Worm (Caenorhabditis elegans): ENCODE results near the gene K02A2.1.

The K02A2.1 gene

DNA sequence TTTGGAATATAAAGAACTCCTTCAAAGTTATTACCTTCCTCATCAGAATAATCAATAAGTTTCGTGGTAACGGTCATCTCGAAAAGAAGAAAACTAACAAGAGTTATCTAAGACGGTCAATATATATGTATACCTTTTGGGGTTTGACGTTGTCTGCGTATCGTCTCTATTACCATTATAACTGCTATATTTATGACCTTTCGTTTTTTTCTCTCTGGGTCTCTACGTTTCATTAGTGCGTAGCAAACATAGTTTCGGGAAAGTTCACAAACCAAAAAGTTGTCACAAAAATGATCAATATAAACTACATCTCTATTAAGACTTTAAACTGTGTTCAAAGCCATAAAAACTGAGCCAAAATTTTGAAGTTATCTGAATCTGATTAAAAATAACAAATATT lies 22.2 kb downstream of the K02A2.1 start, which contains the start of gene D1022.4:
D1022.4 (minus strand) TSS at position 83 of the 400 bp plus-strand sequence.
- no peak for TF ChIP-seq hmg-11 (tag; optimal IDR thresholded peaks at IDR 0.05)
- no peak for TF ChIP-seq elt-3 (tag; optimal IDR thresholded peaks at IDR 0.05)
- TF ChIP-seq fos-1 (tag; optimal IDR thresholded peaks at IDR 0.05) = no peak
- peak; percentile 42 for TF ChIP-seq elt-2 (tag; optimal IDR thresholded peaks at IDR 0.05)
- TF ChIP-seq ztf-4 (tag; optimal IDR thresholded peaks at IDR 0.05) = no peak
- peak; percentile 22 for TF ChIP-seq ceh-28 (tag; optimal IDR thresholded peaks at IDR 0.05)
- no peak for TF ChIP-seq sea-2 (GFP tag; optimal IDR thresholded peaks at IDR 0.05)
- TF ChIP-seq nfya-1 (tag; optimal IDR thresholded peaks at IDR 0.05; ENCODE audit: insufficient read depth) = no peak
- TF ChIP-seq lin-15B (tag; optimal IDR thresholded peaks at IDR 0.05) = no peak
- no peak for TF ChIP-seq nhr-25 (tag; optimal IDR thresholded peaks at IDR 0.05)
- TF ChIP-seq nhr-67 (tag; optimal IDR thresholded peaks at IDR 0.05) = no peak
- no peak for TF ChIP-seq nhr-12 (tag; optimal IDR thresholded peaks at IDR 0.05)
- peak; percentile 4 for TF ChIP-seq pqm-1 (tag; optimal IDR thresholded peaks at IDR 0.05)
- no peak for TF ChIP-seq lin-39 (tag; optimal IDR thresholded peaks at IDR 0.05)
- no peak for TF ChIP-seq mdl-1 (tag; optimal IDR thresholded peaks at IDR 0.05)
- no peak for TF ChIP-seq ceh-9 (tag; optimal IDR thresholded peaks at IDR 0.05)
- no peak for TF ChIP-seq daf-12 (tag; optimal IDR thresholded peaks at IDR 0.05)
- TF ChIP-seq R02D3.7 (tag; optimal IDR thresholded peaks at IDR 0.05) = no peak
- TF ChIP-seq pha-4 (tag; optimal IDR thresholded peaks at IDR 0.05) = peak; percentile 70
- TF ChIP-seq egl-5 (tag; optimal IDR thresholded peaks at IDR 0.05) = no peak
- no peak for TF ChIP-seq nhr-28 (tag; optimal IDR thresholded peaks at IDR 0.05)
- no peak for TF ChIP-seq elt-1 (tag; optimal IDR thresholded peaks at IDR 0.05)
- TF ChIP-seq nhr-23 (tag; optimal IDR thresholded peaks at IDR 0.05) = peak; percentile 13
- TF ChIP-seq fkh-10 (GFP tag; optimal IDR thresholded peaks at IDR 0.05) = no peak

DNA sequence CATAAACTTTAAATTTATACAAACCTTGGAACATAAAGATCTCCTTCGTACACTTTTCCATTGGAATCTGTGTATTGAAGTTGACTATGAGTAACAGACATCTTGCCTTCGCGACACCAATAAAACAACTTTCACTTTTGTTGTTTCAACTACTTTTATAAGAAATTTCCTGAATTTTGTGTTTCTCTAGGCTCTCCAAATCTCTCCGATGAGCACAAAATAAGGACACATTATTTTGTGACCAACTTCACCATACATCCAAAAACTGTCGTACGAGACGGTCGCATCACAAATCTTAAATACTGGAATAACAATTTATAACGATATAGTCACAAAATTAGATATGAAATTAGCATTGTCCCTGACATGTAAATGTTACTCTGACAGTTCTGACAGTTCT lies 23.6 kb downstream of the K02A2.1 start, which contains the start of gene D1022.5:
D1022.5 (minus strand) TSS at position 101 of the 400 bp plus-strand sequence.
- TF ChIP-seq fkh-2 (tag; optimal IDR thresholded peaks at IDR 0.05) (no peak), zag-1 (tag; optimal IDR thresholded peaks at IDR 0.05) (no peak), ceh-9 (tag; optimal IDR thresholded peaks at IDR 0.05) (no peak), nhr-23 (tag; optimal IDR thresholded peaks at IDR 0.05) (no peak), nhr-237 (tag; optimal IDR thresholded peaks at IDR 0.05) (no peak), egl-27 (tag; optimal IDR thresholded peaks at IDR 0.05) (no peak), R02D3.7 (tag; optimal IDR thresholded peaks at IDR 0.05) (no peak), tbx-2 (tag; optimal IDR thresholded peaks at IDR 0.05) (no peak)

DNA sequence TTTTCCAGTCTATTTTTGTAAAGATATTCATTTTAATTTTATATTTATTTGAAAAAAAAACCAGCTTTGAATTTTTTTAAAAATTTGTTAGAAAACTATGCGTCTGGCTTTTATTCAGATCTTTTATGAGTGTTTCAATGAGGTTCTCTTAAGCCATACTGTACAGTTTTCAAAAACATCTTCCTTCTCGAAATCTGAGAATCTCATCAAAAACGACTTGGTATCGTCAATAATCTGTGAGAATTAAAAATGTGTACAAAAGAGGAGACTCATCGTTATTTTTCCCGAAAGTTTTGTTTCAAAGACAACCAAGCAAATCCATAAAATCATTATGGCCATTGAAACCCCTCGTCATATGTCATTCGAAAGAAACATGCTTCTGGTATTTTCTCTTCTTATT lies 24.1 kb downstream of the K02A2.1 start, which contains the start of gene D1022.2:
D1022.2 (plus strand) TSS at position 301 of the 400 bp plus-strand sequence.
- no peak for TF ChIP-seq nhr-25 (tag; optimal IDR thresholded peaks at IDR 0.05)
- no peak for TF ChIP-seq egl-27 (tag; optimal IDR thresholded peaks at IDR 0.05)
- TF ChIP-seq jun-1 (tag; optimal IDR thresholded peaks at IDR 0.05) = no peak
- TF ChIP-seq R02D3.7 (tag; optimal IDR thresholded peaks at IDR 0.05) = no peak

DNA sequence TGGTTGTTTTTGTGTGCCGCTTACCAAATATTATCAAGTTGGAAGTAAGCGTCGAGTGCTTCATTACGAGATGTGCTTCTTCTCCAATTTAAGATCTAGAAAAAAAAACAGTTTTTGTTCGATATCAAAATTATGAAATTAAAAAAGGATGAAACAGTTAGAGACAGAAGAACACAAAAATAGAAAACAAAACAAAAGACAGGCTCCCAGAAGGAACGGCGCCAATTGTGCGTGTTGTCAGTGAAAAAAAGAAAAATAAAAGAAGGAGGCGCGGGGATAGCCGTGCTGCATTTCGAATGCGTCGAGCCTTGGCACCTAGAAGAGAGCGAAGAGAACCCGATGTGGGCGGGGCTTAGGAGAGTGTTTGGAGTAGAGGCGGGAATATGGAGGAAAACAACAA lies 30.5 kb downstream of the K02A2.1 start, which contains the start of gene sro-1:
sro-1 (minus strand) TSS at position 101 of the 400 bp plus-strand sequence.
- TF ChIP-seq eor-1 (tag; optimal IDR thresholded peaks at IDR 0.05) = no peak
- no peak for TF ChIP-seq ceh-9 (tag; optimal IDR thresholded peaks at IDR 0.05)
- TF ChIP-seq egl-27 (tag; optimal IDR thresholded peaks at IDR 0.05) = no peak

DNA sequence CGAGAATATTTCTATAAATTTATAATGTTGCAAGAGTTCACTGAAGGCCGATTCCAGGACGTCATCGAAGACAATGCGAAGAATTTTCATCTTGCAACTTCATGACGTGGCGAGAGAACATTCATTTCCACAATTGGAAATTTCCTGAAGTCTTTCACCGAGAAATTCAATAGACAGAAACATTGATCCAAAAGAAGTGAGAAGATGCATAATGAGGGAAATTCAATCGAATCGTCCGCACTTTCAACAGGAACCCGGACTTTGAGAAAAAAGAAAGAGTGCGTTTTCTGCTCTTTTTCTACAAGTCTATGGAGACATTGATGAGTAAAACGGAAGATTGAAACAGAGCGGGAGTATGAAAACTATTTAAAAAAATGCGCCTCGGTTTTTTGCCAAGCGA lies 34.3 kb downstream of the K02A2.1 start:
- peak; percentile 98 for TF ChIP-seq fkh-10 (GFP tag; optimal IDR thresholded peaks at IDR 0.05)
- TF ChIP-seq nhr-23 (tag; optimal IDR thresholded peaks at IDR 0.05) = no peak
- no peak for TF ChIP-seq nhr-67 (tag; optimal IDR thresholded peaks at IDR 0.05)

DNA sequence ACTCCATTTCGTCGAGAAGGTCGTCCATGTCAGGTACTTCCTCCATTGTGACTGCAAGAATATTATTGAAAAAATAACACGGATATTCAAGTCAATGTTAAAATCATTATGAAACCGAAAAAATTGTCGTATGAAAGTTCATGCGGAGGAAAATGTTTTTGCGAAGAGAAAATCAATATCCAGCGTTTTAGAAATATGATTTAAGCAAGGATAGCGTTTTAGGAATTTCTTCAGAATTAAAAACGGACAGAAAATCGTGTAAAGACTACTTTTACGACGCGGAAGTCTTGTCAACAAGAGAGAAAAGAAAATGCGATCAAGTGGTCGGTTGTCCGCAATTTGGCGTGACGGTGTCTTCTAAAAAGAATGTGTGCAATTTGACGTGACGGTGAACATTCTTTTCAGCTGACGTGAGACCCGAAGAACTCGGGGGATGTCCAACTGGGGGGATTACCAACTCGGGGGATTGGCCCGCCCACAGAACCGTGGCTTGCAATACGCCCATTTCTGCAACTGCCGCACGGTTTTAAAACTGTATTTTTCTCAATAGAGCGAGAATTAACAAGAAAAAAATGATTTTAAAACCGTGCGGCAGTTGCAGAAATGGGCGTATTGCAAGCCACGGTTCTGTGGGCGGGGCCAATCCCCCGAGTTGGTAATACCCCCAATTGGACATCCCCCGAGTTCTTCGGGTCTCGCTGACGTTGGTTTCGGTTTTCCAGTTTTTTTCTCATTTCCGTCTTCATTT lies 43.6 kb downstream of the K02A2.1 start, which contains the start of the genes aka-1 and ubc-6:
aka-1 (minus strand) TSS at position 51 of the 748 bp plus-strand sequence.
ubc-6 (plus strand) TSS at position 701 of the 748 bp plus-strand sequence.
- TF ChIP-seq jun-1 (tag; optimal IDR thresholded peaks at IDR 0.05) (peak; percentile 73), nhr-25 (tag; optimal IDR thresholded peaks at IDR 0.05) (peak; percentile 81), unc-62 (GFP tag; optimal IDR thresholded peaks at IDR 0.05) (peak; percentile 60), fkh-2 (tag; optimal IDR thresholded peaks at IDR 0.05) (no peak), pha-4 (tag; optimal IDR thresholded peaks at IDR 0.05) (peak; percentile 81), fos-1 (tag; optimal IDR thresholded peaks at IDR 0.05) (peak; percentile 31), zag-1 (tag; optimal IDR thresholded peaks at IDR 0.05) (no peak), nhr-43 (tag; optimal IDR thresholded peaks at IDR 0.05; ENCODE audit: poor library complexity, severe bottlenecking) (peak; percentile 67), elt-2 (tag; optimal IDR thresholded peaks at IDR 0.05) (peak; percentile 60), ztf-4 (tag; optimal IDR thresholded peaks at IDR 0.05) (no peak), lsy-12 (tag; optimal IDR thresholded peaks at IDR 0.05) (peak; percentile 83), nfya-1 (tag; optimal IDR thresholded peaks at IDR 0.05; ENCODE audit: insufficient read depth) (peak; percentile 77), unc-39 (tag; optimal IDR thresholded peaks at IDR 0.05) (no peak), aly-2 (tag; optimal IDR thresholded peaks at IDR 0.05) (no peak), ztf-11 (tag; optimal IDR thresholded peaks at IDR 0.05) (no peak), eor-1 (tag; optimal IDR thresholded peaks at IDR 0.05) (no peak), ZK546.5 (tag; optimal IDR thresholded peaks at IDR 0.05) (no peak), ceh-16 (tag; optimal IDR thresholded peaks at IDR 0.05) (no peak), fkh-10 (GFP tag; optimal IDR thresholded peaks at IDR 0.05) (no peak), nhr-12 (tag; optimal IDR thresholded peaks at IDR 0.05) (no peak), nhr-28 (tag; optimal IDR thresholded peaks at IDR 0.05) (no peak), nhr-67 (tag; optimal IDR thresholded peaks at IDR 0.05) (no peak), tbx-2 (tag; optimal IDR thresholded peaks at IDR 0.05) (peak; percentile 82)
